Fruit fly (Drosophila melanogaster): ENCODE results near the gene PGAP5.

The PGAP5 gene

DNA sequence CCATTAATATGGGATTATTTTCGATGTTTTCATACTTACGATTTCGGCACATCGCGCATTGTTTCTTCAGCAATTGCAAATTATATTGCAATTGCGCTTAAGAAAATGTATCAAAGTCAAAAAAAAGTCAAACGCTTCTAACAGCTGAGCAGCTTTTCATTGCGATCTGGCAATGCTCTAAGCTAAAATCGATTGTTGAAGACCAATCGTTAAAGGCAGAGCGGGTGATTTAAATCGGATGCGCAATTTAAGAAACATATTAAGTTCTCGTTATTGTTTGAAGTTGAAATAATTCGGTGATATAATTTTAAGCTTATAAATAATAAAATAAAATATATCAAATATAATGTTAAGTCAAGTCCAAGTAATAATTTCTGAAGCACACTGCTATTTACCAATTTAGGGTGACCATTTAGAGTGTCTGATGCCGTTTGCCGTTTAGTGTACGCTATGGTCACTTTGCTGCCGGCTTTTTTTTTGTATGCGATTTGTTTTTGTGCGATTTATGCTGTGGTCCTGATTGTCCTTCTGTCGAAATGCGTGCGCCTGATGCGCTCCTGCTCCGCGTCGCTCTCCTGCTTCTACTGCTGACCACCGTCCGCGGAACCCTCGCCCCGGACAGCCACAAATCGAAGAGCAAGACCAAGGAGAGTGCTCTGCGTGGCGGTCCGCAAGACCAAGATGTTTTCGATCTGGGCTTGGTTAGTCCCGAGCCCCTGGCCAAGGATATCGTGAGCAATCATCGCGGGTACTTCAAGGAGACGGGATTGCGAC lies 1.7 kb upstream of the PGAP5 start, which contains the start of the genes CG8475 and CG8460:
TSS of gene CG8475 (minus strand) at position 162 of the 774 bp plus-strand sequence.
TSS of gene CG8460 (plus strand) at position 437 of the 774 bp plus-strand sequence.
- no peak for TF ChIP-seq noc (tag; optimal IDR thresholded peaks at IDR 0.05)

- no peak for TF ChIP-seq noc (tag; optimal IDR thresholded peaks at IDR 0.05)
These were observed 3.9 kb downstream of the PGAP5 start for dm6 chr2L:8202569-8202968.

DNA sequence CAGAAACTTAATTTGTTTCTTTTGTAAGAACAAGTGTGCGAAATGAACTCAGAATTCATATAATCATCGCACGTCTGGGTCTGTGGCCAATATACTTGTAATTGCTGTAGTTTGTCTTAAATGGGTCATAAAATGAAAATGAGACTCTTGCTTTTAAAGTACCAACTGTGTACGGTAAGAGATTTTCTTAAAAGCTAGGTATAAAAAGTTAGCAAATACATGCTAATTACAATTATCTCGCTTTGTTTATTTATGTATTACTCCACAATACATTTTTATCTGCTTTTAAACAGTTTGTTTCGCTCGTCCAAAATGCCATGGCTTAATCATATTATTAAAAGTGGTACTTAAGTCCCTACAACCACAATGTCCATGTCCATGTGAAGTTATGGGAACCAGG lies 5.1 kb downstream of the PGAP5 start:
- TF ChIP-seq noc (tag; optimal IDR thresholded peaks at IDR 0.05), result peak; percentile 9

DNA sequence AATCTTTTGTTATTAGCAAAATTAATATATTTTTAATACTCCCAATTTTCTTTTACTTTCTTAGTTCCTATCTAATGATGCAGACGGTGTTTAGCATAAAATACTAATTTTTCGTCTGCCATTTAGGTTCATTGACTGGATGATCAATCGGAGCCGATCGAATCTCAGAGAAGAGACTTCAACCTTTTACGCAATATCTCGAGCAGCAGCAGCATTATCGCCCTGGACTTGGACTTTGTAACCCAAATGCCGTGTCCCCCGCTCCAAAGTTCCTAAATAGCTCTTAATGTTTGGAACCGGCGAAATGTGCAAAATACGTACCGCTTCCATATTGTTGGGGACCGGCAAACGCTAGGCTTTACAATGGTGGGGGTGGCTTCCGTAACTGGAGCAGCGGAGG lies 5.7 kb downstream of the PGAP5 start:
- no peak for TF ChIP-seq noc (tag; optimal IDR thresholded peaks at IDR 0.05)

dm6 chr2L:8204996-8205567 lies 6.4 kb downstream of the PGAP5 start, which contains the start of gene SLC5A11:
Gene SLC5A11, minus strand, starts transcription at chr2L:8205132.
- peak; percentile 98 for TF ChIP-seq noc (tag; optimal IDR thresholded peaks at IDR 0.05)

DNA sequence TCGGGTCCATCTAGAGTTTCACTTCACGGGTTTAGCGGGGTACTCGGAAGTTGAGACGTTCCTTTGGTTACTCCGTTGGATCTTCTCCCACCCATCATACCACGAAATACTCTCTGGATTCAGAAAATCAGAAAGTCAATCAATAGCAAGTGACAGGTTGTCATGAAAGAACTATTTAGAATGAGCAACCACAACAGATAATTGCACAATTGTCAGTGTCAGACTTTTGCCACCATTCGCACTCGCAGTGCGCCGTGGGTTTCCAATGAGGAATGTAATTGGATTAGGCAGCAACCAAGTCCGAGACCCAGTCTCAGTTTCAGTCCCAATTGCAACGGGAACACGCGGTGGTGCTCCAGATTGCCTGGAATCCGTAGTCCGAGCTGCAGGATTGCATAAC lies 7.2 kb downstream of the PGAP5 start, which contains the start of gene CG8419:
TSS of gene CG8419 (plus strand) at position 301 of the 400 bp plus-strand sequence.
- TF ChIP-seq noc (tag; optimal IDR thresholded peaks at IDR 0.05), result no peak

- no peak for TF ChIP-seq noc (tag; optimal IDR thresholded peaks at IDR 0.05)
These were observed 10.7 kb downstream of the PGAP5 start for dm6 chr2L:8209362-8209761.

dm6 chr2L:8210468-8210867 lies 11.8 kb downstream of the PGAP5 start:
- no peak for TF ChIP-seq noc (tag; optimal IDR thresholded peaks at IDR 0.05)

dm6 chr2L:8211070-8211469 lies 12.4 kb downstream of the PGAP5 start, which contains the start of gene Ssb-c31a:
Gene Ssb-c31a, plus strand, starts transcription at chr2L:8211347.
- TF ChIP-seq noc (tag; optimal IDR thresholded peaks at IDR 0.05), result peak; percentile 67

DNA sequence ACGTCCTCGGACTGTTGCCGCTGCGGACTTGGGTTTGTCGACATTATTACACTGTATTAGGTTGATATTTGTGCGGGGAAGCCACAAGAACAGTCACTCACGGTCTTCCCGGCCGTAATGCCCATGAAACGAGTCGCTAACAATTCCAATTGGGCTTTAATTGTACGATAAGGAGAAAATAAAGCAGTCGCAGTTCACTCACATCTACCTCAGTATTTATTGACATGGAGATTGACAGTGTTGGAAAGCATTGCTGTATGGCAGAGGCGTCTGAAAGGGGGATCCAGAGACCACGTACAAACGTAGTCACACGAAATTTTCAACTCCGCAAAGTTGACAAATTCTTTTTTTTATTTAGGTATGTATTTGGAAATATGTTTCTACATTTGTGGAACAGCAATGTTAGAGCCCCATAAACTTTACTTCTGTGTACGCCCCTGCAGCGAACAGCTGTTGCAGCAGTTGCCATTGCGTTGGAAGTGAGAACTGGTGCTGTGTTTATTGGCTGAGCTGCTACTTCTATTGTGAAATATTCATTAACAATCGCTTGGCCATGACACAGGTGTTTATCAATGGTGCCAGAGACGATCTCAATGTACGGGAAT lies 14.1 kb downstream of the PGAP5 start, which contains the start of the genes CG8372 and CG8360:
TSS of gene CG8372 (minus strand) at position 237 of the 605 bp plus-strand sequence.
TSS of gene CG8360 (plus strand) at position 294 of the 605 bp plus-strand sequence.
- TF ChIP-seq noc (tag; optimal IDR thresholded peaks at IDR 0.05), result peak; percentile 98

DNA sequence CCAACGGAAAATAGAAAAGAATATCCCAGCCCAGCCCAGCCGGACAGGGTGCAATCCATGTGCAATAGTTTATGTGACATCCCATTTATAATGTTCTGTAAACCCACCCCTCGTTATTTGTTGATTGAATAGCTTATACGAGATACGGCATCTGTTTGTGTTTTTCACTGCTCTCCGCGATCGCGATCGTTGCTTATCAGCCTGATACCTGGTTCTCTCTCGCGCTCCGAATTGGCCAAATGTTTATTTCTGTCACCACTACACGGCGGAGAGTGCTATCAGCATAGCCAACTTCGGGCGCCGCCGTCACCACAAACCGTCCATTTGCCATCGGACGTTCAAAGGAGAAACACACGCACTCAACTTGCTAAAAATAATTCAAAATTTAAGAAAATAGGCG lies 15.3 kb downstream of the PGAP5 start, which contains the start of gene CG8353:
TSS of gene CG8353 (plus strand) at position 59 of the 400 bp plus-strand sequence.
- peak; percentile 27 for TF ChIP-seq noc (tag; optimal IDR thresholded peaks at IDR 0.05)

- TF ChIP-seq noc (tag; optimal IDR thresholded peaks at IDR 0.05), result no peak
These were observed 16.7 kb downstream of the PGAP5 start, which contains the start of gene CG8349 for dm6 chr2L:8215259-8215929. Gene CG8349, plus strand, starts transcription at chr2L:8215915.

dm6 chr2L:8217917-8218316 lies 19.2 kb downstream of the PGAP5 start, which contains the start of gene CG8292:
Gene CG8292, minus strand, starts transcription at chr2L:8218017.
- TF ChIP-seq noc (tag; optimal IDR thresholded peaks at IDR 0.05), result no peak

DNA sequence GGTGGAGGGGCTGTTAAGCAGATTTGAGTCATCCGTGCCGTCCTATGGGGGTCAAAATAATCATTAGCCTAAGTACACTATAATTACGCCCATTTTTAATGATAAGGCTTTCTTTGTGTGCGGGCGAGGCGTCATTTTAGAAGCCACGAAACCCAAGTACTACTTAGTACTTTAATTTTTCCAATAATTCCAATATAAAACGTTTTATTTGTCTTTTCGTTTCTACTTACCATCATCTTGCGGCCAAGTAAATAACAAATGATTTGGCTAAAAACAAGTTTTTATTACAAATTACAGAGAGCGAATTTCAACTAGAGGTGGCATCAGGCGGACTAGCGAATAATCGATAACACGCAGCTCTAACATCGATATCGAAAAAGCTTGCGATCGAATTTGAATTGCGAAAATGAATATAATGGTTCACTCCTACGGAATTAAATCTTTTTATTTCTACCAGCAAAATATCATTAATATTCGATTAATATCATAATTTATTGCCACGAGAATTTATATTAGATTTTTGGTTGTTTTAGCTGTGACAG lies 21.8 kb downstream of the PGAP5 start, which contains the start of gene Snx6:
TSS of gene Snx6 (minus strand) at position 349 of the 542 bp plus-strand sequence.
- no peak for TF ChIP-seq noc (tag; optimal IDR thresholded peaks at IDR 0.05)

DNA sequence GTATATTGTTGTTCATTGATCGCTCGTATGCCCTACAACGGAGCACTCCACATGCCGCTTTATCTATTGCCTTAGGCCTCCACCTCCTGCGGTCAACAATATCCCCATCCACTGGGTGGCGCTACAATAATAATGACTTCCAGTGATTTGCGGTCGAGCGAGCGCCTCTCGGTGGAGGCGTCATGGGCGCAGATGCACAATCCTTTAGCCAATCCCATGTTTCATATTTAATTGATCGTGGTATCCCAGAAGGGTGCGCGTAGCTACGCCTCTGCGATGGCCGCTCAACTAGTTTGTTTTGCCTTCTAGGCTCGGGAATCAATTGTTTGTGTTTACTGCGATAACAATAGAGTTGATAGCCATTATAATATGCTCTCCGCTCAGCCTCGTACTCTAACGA lies 30.5 kb downstream of the PGAP5 start:
- TF ChIP-seq noc (tag; optimal IDR thresholded peaks at IDR 0.05), result no peak
